Fruit fly (Drosophila melanogaster) whole organism, embryonic: Measurements from ENCODE around the gene CG15418.

ENCODE experiments used
- Bgb ChIP-seq: fragments of 200-800 bp; sonication (Bioruptor generic); IDR thresholded peaks from 2 replicates; pipeline ENCODE4 v1.3.6; 2022; ENCODE audit warnings: missing biosample characterization, missing genetic modification characterization; ENCODE audit not compliant: partially characterized antibody
- C15 ChIP-seq: fragments of 200-800 bp; sonication (Bioruptor generic); IDR thresholded peaks from 3 replicates; pipeline ENCODE4 v1.3.6; 2022; ENCODE audit warnings: missing biosample characterization, missing genetic modification characterization
- CG10462 ChIP-seq: fragments of 200-800 bp; sonication (Bioruptor generic); optimal IDR thresholded peaks from 2 replicates; lab custom pipeline; 2016; ENCODE audit warnings: missing biosample characterization, missing genetic modification characterization
- CG11247 ChIP-seq: fragments of 200-800 bp; sonication (Bioruptor generic); IDR thresholded peaks from 2 replicates; pipeline ENCODE4 v1.3.6; 2022; ENCODE audit warnings: missing biosample characterization, missing genetic modification characterization
- CG11695 ChIP-seq: fragments of 200-800 bp; sonication (Bioruptor generic); IDR thresholded peaks from 3 replicates; pipeline ENCODE4 v1.3.6; 2022; ENCODE audit warnings: missing biosample characterization, missing genetic modification characterization
- CG12071 ChIP-seq: fragments of 200-800 bp; sonication (Bioruptor generic); optimal IDR thresholded peaks from 3 replicates; lab custom pipeline; 2018; ENCODE audit warnings: missing biosample characterization, mild to moderate bottlenecking, missing genetic modification characterization
- CG12155 ChIP-seq: fragments of 200-800 bp; sonication (Bioruptor generic); optimal IDR thresholded peaks from 3 replicates; lab custom pipeline; 2016; ENCODE audit warnings: missing biosample characterization, missing genetic modification characterization
- CG1233 ChIP-seq: fragments of 200-800 bp; sonication (Bioruptor generic); optimal IDR thresholded peaks from 4 replicates; lab custom pipeline; 2018; ENCODE audit warnings: missing biosample characterization, mild to moderate bottlenecking, missing genetic modification characterization
- CG14050 ChIP-seq: fragments of 200-800 bp; sonication (Bioruptor generic); IDR thresholded peaks from 3 replicates; pipeline ENCODE4 v1.3.6; 2022; ENCODE audit warnings: missing biosample characterization, missing genetic modification characterization
- CG14667 ChIP-seq: fragments of 200-800 bp; sonication (Bioruptor generic); IDR thresholded peaks from 2 replicates; pipeline ENCODE4 v1.3.6; 2022; ENCODE audit warnings: missing biosample characterization, missing genetic modification characterization
- CG15269 ChIP-seq: fragments of 200-800 bp; sonication (Bioruptor generic); optimal IDR thresholded peaks from 2 replicates; lab custom pipeline; 2018; ENCODE audit warnings: missing biosample characterization, mild to moderate bottlenecking, missing genetic modification characterization, moderate library complexity
- CG17186 ChIP-seq: fragments of 200-800 bp; sonication (Bioruptor generic); optimal IDR thresholded peaks from 3 replicates; lab custom pipeline; 2017; ENCODE audit warnings: missing biosample characterization, missing genetic modification reagents, missing genetic modification characterization
- CG18476 ChIP-seq: fragments of 200-800 bp; sonication (Bioruptor generic); optimal IDR thresholded peaks from 2 replicates; lab custom pipeline; 2016; ENCODE audit warnings: missing biosample characterization, mild to moderate bottlenecking, missing genetic modification characterization
- CG32772 ChIP-seq: fragments of 200-800 bp; sonication (Bioruptor generic); IDR thresholded peaks from 2 replicates; pipeline ENCODE4 v1.3.6; 2022; ENCODE audit warnings: missing biosample characterization, missing genetic modification characterization
- CG4360 ChIP-seq: fragments of 200-800 bp; sonication (Bioruptor generic); IDR thresholded peaks from 2 replicates; pipeline ENCODE4 v1.3.6; 2022; ENCODE audit warnings: missing biosample characterization, missing genetic modification characterization
- CG4820 ChIP-seq: fragments of 200-800 bp; sonication (Bioruptor generic); optimal IDR thresholded peaks from 3 replicates; lab custom pipeline; 2016; ENCODE audit warnings: missing biosample characterization, missing genetic modification characterization
- CG8359 ChIP-seq: fragments of 200-800 bp; sonication (Bioruptor generic); optimal IDR thresholded peaks from 2 replicates; lab custom pipeline; 2017; ENCODE audit warnings: missing biosample characterization, mild to moderate bottlenecking, missing genetic modification characterization, borderline replicate concordance
- CG8765 ChIP-seq: fragments of 200-800 bp; sonication (Bioruptor generic); IDR thresholded peaks from 2 replicates; pipeline ENCODE4 v1.3.6; 2022; ENCODE audit warnings: missing biosample characterization, missing genetic modification characterization
- CG9437 ChIP-seq: fragments of 200-800 bp; sonication (Bioruptor generic); optimal IDR thresholded peaks from 2 replicates; lab custom pipeline; 2018; ENCODE audit warnings: missing biosample characterization, mild to moderate bottlenecking, missing genetic modification characterization
- CG9817 ChIP-seq: fragments of 200-800 bp; sonication (Bioruptor generic); optimal IDR thresholded peaks from 2 replicates; lab custom pipeline; 2018; ENCODE audit warnings: missing biosample characterization, mild to moderate bottlenecking, missing genetic modification characterization, moderate library complexity
- CrebB ChIP-seq: fragments of 200-800 bp; sonication (Bioruptor generic); optimal IDR thresholded peaks from 3 replicates; lab custom pipeline; 2018; ENCODE audit warnings: missing biosample characterization, mild to moderate bottlenecking, missing genetic modification characterization
- Eip74EF ChIP-seq, 2 experiments: fragments of 200-800 bp in 1 of 2; fragments of >200 bp in 1 of 2; sonication (Bioruptor generic) in 1 of 2; optimal IDR thresholded peaks; 2 replicates each; lab custom pipeline; 2017 to 2019; ENCODE audit warnings: missing biosample characterization in 2 of 2, missing genetic modification characterization in 2 of 2, mild to moderate bottlenecking in 1 of 2, moderate library complexity in 1 of 2
- Ets65A ChIP-seq: fragments of 200-800 bp; sonication (Bioruptor generic); peaks from one replicate; lab custom pipeline; 2016; ENCODE audit warnings: missing biosample characterization, missing genetic modification characterization
- Hsf ChIP-seq: fragments of 200-800 bp; sonication (Bioruptor generic); optimal IDR thresholded peaks from 3 replicates; lab custom pipeline; 2016; ENCODE audit warnings: missing biosample characterization, missing genetic modification characterization
- Jarid2 ChIP-seq: fragments of 200-800 bp; sonication (Bioruptor generic); optimal IDR thresholded peaks from 3 replicates; lab custom pipeline; 2017; ENCODE audit warnings: mild to moderate bottlenecking, missing biosample characterization, missing genetic modification reagents, missing genetic modification characterization
- Lhr ChIP-seq: fragments of 200-800 bp; sonication (Bioruptor generic); optimal IDR thresholded peaks from 3 replicates; lab custom pipeline; 2017; ENCODE audit warnings: mild to moderate bottlenecking, missing biosample characterization, missing genetic modification reagents, missing genetic modification characterization
- NC2α ChIP-seq: fragments of 200-800 bp; sonication (Bioruptor generic); optimal IDR thresholded peaks from 2 replicates; lab custom pipeline; 2016; ENCODE audit warnings: missing biosample characterization, missing genetic modification characterization
- Opbp ChIP-seq: fragments of 200-800 bp; sonication (Bioruptor generic); IDR thresholded peaks from 3 replicates; pipeline ENCODE4 v1.3.6; 2022; ENCODE audit warnings: missing biosample characterization, missing genetic modification characterization; ENCODE audit not compliant: partially characterized antibody
- Stat92E ChIP-seq, 3 experiments: fragments of >200 bp in 2 of 3; fragments of 200-800 bp in 1 of 3; sonication (Bioruptor generic) in 1 of 3; optimal IDR thresholded peaks; 2 replicates each; lab custom pipeline; 2017 to 2019; ENCODE audit warnings: missing biosample characterization in 3 of 3, missing genetic modification characterization in 3 of 3, mild to moderate bottlenecking in 1 of 3, moderate library complexity in 1 of 3
- Taf1 ChIP-seq: fragments of 200-800 bp; sonication (Bioruptor generic); IDR thresholded peaks from 2 replicates; pipeline ENCODE4 v1.3.6; 2022; ENCODE audit warnings: missing biosample characterization, missing genetic modification characterization
- Tbp ChIP-seq: fragments of >200 bp; optimal IDR thresholded peaks from 2 replicates; lab custom pipeline; 2018; ENCODE audit warnings: missing biosample characterization, missing genetic modification characterization
- dati ChIP-seq: fragments of 200-800 bp; sonication (Bioruptor generic); IDR thresholded peaks from 2 replicates; pipeline ENCODE4 v1.3.6; 2022; ENCODE audit warnings: missing biosample characterization, missing genetic modification characterization
- fd96Cb ChIP-seq: fragments of 200-800 bp; sonication (Bioruptor generic); optimal IDR thresholded peaks from 2 replicates; lab custom pipeline; 2018; ENCODE audit warnings: missing biosample characterization, mild to moderate bottlenecking, missing genetic modification characterization, moderate library complexity
- insv ChIP-seq, 2 experiments: fragments of 200-800 bp; sonication (Bioruptor generic); optimal IDR thresholded peaks; 3 replicates each; lab custom pipeline; 2016 to 2018; ENCODE audit warnings: missing biosample characterization in 2 of 2, missing genetic modification characterization in 2 of 2
- jing ChIP-seq: fragments of 200-800 bp; sonication (Bioruptor generic); optimal IDR thresholded peaks from 2 replicates; lab custom pipeline; 2018; ENCODE audit warnings: missing biosample characterization, mild to moderate bottlenecking, missing genetic modification characterization
- lbe ChIP-seq: fragments of 200-800 bp; sonication (Bioruptor generic); optimal IDR thresholded peaks from 2 replicates; lab custom pipeline; 2016; ENCODE audit warnings: missing biosample characterization, mild to moderate bottlenecking, missing genetic modification characterization
- lmd ChIP-seq: fragments of 200-800 bp; sonication (Bioruptor generic); IDR thresholded peaks from 2 replicates; pipeline ENCODE4 v1.3.6; 2022; ENCODE audit warnings: missing biosample characterization, missing genetic modification characterization
- maf-S ChIP-seq: fragments of 200-800 bp; sonication (Bioruptor generic); optimal IDR thresholded peaks from 2 replicates; lab custom pipeline; 2016; ENCODE audit warnings: missing biosample characterization, missing genetic modification characterization
- mld ChIP-seq: fragments of 200-800 bp; sonication (Bioruptor generic); IDR thresholded peaks from 3 replicates; pipeline ENCODE4 v1.3.6; 2022; ENCODE audit warnings: missing biosample characterization, missing genetic modification characterization; ENCODE audit not compliant: partially characterized antibody
- odd ChIP-seq: fragments of 200-800 bp; sonication (Bioruptor generic); optimal IDR thresholded peaks from 2 replicates; lab custom pipeline; 2017; ENCODE audit warnings: missing biosample characterization, mild to moderate bottlenecking, missing genetic modification characterization
- p53 ChIP-seq: fragments of 200-800 bp; sonication (Bioruptor generic); optimal IDR thresholded peaks from 2 replicates; lab custom pipeline; 2016; ENCODE audit warnings: missing biosample characterization, missing genetic modification characterization
- pita ChIP-seq: fragments of 200-800 bp; sonication (Bioruptor generic); optimal IDR thresholded peaks from 2 replicates; lab custom pipeline; 2017; ENCODE audit warnings: missing biosample characterization, mild to moderate bottlenecking, missing genetic modification characterization
- repo ChIP-seq: fragments of 200-800 bp; sonication (Bioruptor generic); optimal IDR thresholded peaks from 2 replicates; lab custom pipeline; 2016; ENCODE audit warnings: missing biosample characterization, missing genetic modification characterization
- row ChIP-seq: fragments of 200-800 bp; sonication (Bioruptor generic); IDR thresholded peaks from 3 replicates; pipeline ENCODE4 v1.3.6; 2022; ENCODE audit warnings: missing biosample characterization, missing genetic modification characterization
- tgo ChIP-seq: fragments of 200-800 bp; sonication (Bioruptor generic); IDR thresholded peaks from 3 replicates; pipeline ENCODE4 v1.3.6; 2022; ENCODE audit warnings: missing biosample characterization, missing genetic modification characterization
- trh ChIP-seq: fragments of 200-800 bp; sonication (Bioruptor generic); optimal IDR thresholded peaks from 2 replicates; lab custom pipeline; 2016; ENCODE audit warnings: missing biosample characterization, missing genetic modification characterization
- vnd ChIP-seq: fragments of 200-800 bp; sonication (Bioruptor generic); IDR thresholded peaks from 3 replicates; pipeline ENCODE4 v1.3.6; 2022; ENCODE audit warnings: missing biosample characterization, missing genetic modification characterization; ENCODE audit not compliant: partially characterized antibody
- wor ChIP-seq: fragments of 200-800 bp; sonication (Bioruptor generic); IDR thresholded peaks from 2 replicates; pipeline ENCODE4 v1.3.6; 2022; ENCODE audit warnings: missing biosample characterization, missing genetic modification characterization

Gene CG15418

dm6 chr2L:3632047-3632880 is 10.8 kb upstream of the CG15418 start (continued):
- TF ChIP-seq CG32772 (GFP tag; lab: Robert Waterston, UW) (peak; percentile 98), row (GFP tag; lab: Robert Waterston, UW) (peak; percentile 99), maf-S (GFP tag; lab: Kevin White, UChicago) (peak; percentile 97), CG11247 (peak; percentile 89), mld (no peak), fd96Cb (peak; percentile 97), NC2α (GFP tag; lab: Kevin White, UChicago) (peak; percentile 87), odd (GFP tag; lab: Kevin White, UChicago) (peak; percentile 100), CrebB (tag; lab: Kevin White, UChicago) (peak; percentile 91), Hsf (GFP tag; lab: Kevin White, UChicago) (peak; percentile 94), vnd (peak; percentile 20; the same call in 1 of the 3 replicates), CG18476 (GFP tag; lab: Kevin White, UChicago) (peak; percentile 89), CG1233 (GFP tag; lab: Kevin White, UChicago) (peak; percentile 98), CG9817 (peak; percentile 89), CG14050 (GFP tag; lab: Robert Waterston, UW) (peak; percentile 93), CG12155 (GFP tag; lab: Kevin White, UChicago) (peak; percentile 87), p53 (GFP tag; lab: Kevin White, UChicago) (peak; percentile 82), lbe (peak; percentile 94), Lhr (peak; percentile 75), CG12071 (GFP tag; lab: Kevin White, UChicago) (peak; percentile 98), CG4820 (peak; percentile 95), Opbp (GFP tag; lab: Robert Waterston, UW) (no peak), insv (GFP tag; optimal IDR thresholded peaks at IDR 0.05; lab: Kevin White, UChicago) (peak; percentile 20 to 74), CG11695 (GFP tag; lab: Robert Waterston, UW) (peak; percentile 98), dati (GFP tag; lab: Robert Waterston, UW) (peak; percentile 90), C15 (GFP tag; lab: Robert Waterston, UW) (peak; percentile 91), Taf1 (GFP tag; lab: Robert Waterston, UW) (peak; percentile 92), repo (GFP tag; lab: Kevin White, UChicago) (peak; percentile 92), CG15269 (tag; lab: Kevin White, UChicago) (peak; percentile 93), wor (GFP tag; lab: Robert Waterston, UW) (peak; percentile 94), Eip74EF (GFP tag; optimal IDR thresholded peaks at IDR 0.05; lab: Kevin White, UChicago) (peak in 1 of 2 experiments; percentile 88), CG8765 (GFP tag; lab: Robert Waterston, UW) (peak; percentile 96), CG14667 (peak; percentile 97), pita (GFP tag; lab: Kevin White, UChicago) (no peak), Jarid2 (GFP tag; lab: Kevin White, UChicago) (peak; percentile 90), CG4360 (GFP tag; lab: Robert Waterston, UW) (peak; percentile 87), Tbp (GFP tag; lab: Kevin White, UChicago) (no peak), tgo (peak; percentile 97), CG17186 (GFP tag; lab: Kevin White, UChicago) (peak; percentile 95), Stat92E (GFP tag; optimal IDR thresholded peaks at IDR 0.05; lab: Kevin White, UChicago) (peak in 1 of 3 experiments; percentile 94), CG9437 (GFP tag; lab: Kevin White, UChicago) (peak; percentile 88), lmd (GFP tag; lab: Robert Waterston, UW) (peak; percentile 96), trh (GFP tag; lab: Kevin White, UChicago) (peak; percentile 98), CG8359 (peak; percentile 96), jing (GFP tag; lab: Kevin White, UChicago) (peak; percentile 99), CG10462 (GFP tag; lab: Kevin White, UChicago) (peak; percentile 91), Ets65A (GFP tag; lab: Kevin White, UChicago) (peak; percentile 98), Bgb (GFP tag; lab: Robert Waterston, UW) (peak; percentile 58; the same call in 1 of the 2 replicates)
